Fruit fly (Drosophila melanogaster) whole organism, embryonic: ENCODE results near the gene CG46317.
A peak's percentile ranks its signal among the peaks of the same experiment; 100 is the strongest.

Source experiments
- CG11085 ChIP-seq: fragments of 200-800 bp; sonication (Bioruptor generic); IDR thresholded peaks from 2 replicates; pipeline ENCODE4 v1.3.6; 2022; ENCODE audit warnings: missing biosample characterization, missing genetic modification characterization
- CG13775 ChIP-seq: fragments of 200-800 bp; sonication (Bioruptor generic); optimal IDR thresholded peaks from 3 replicates; lab custom pipeline; 2017; ENCODE audit warnings: missing biosample characterization, mild to moderate bottlenecking, missing genetic modification characterization
- CG14965 ChIP-seq: fragments of 200-800 bp; sonication (Bioruptor generic); optimal IDR thresholded peaks from 2 replicates; lab custom pipeline; 2016; ENCODE audit warnings: missing biosample characterization, missing genetic modification characterization, borderline replicate concordance
- CG15479 ChIP-seq: fragments of 200-800 bp; sonication (Bioruptor generic); optimal IDR thresholded peaks from 3 replicates; lab custom pipeline; 2019; ENCODE audit warnings: missing biosample characterization, mild to moderate bottlenecking, missing genetic modification characterization, moderate library complexity
- CG16779 ChIP-seq: fragments of 200-800 bp; sonication (Bioruptor generic); IDR thresholded peaks from 2 replicates; pipeline ENCODE4 v1.3.6; 2022; ENCODE audit warnings: missing biosample characterization, missing genetic modification characterization
- CG17612 ChIP-seq: fragments of 200-800 bp; sonication (Bioruptor generic); IDR thresholded peaks from 2 replicates; pipeline ENCODE4 v1.3.6; 2022; ENCODE audit warnings: missing biosample characterization, missing genetic modification characterization
- CG1792 ChIP-seq: fragments of 200-800 bp; sonication (Bioruptor generic); optimal IDR thresholded peaks from 2 replicates; lab custom pipeline; 2016; ENCODE audit warnings: missing biosample characterization, missing genetic modification characterization
- CG2129 ChIP-seq: fragments of 200-800 bp; sonication (Bioruptor generic); IDR thresholded peaks from 2 replicates; pipeline ENCODE4 v1.3.6; 2022; ENCODE audit warnings: missing biosample characterization, missing genetic modification characterization; ENCODE audit not compliant: partially characterized antibody
- CG2199 ChIP-seq: fragments of 200-800 bp; sonication (Bioruptor generic); IDR thresholded peaks from 3 replicates; pipeline ENCODE4 v1.3.6; 2022; ENCODE audit warnings: missing biosample characterization, missing genetic modification characterization
- CG30431 ChIP-seq: fragments of 200-800 bp; sonication (Bioruptor generic); optimal IDR thresholded peaks from 2 replicates; lab custom pipeline; 2017; ENCODE audit warnings: missing biosample characterization, missing genetic modification characterization
- CG33213 ChIP-seq: fragments of 200-800 bp; sonication (Bioruptor generic); optimal IDR thresholded peaks from 3 replicates; lab custom pipeline; 2016; ENCODE audit warnings: missing biosample characterization, missing genetic modification characterization
- CG33557 ChIP-seq: fragments of 200-800 bp; sonication (Bioruptor generic); optimal IDR thresholded peaks from 2 replicates; lab custom pipeline; 2019; ENCODE audit warnings: missing biosample characterization, mild to moderate bottlenecking, missing genetic modification characterization, moderate library complexity
- CG5953 ChIP-seq: fragments of 200-800 bp; sonication (Bioruptor generic); IDR thresholded peaks from 2 replicates; pipeline ENCODE4 v1.3.6; 2022; ENCODE audit warnings: missing biosample characterization, missing genetic modification characterization
- CG6683 ChIP-seq: fragments of 200-800 bp; sonication (Bioruptor generic); optimal IDR thresholded peaks from 2 replicates; lab custom pipeline; 2017; ENCODE audit warnings: missing biosample characterization, mild to moderate bottlenecking, missing genetic modification characterization, missing genetic modification reagents
- CG6689 ChIP-seq: fragments of 200-800 bp; sonication (Bioruptor generic); IDR thresholded peaks from 2 replicates; pipeline ENCODE4 v1.3.6; 2022; ENCODE audit warnings: missing biosample characterization, missing genetic modification characterization
- CG7271 ChIP-seq: fragments of 200-800 bp; sonication (Bioruptor generic); optimal IDR thresholded peaks from 2 replicates; lab custom pipeline; 2018; ENCODE audit warnings: missing biosample characterization, mild to moderate bottlenecking, missing genetic modification characterization, moderate library complexity
- CG7372 ChIP-seq: fragments of 200-800 bp; sonication (Bioruptor generic); IDR thresholded peaks from 2 replicates; pipeline ENCODE4 v1.3.6; 2022; ENCODE audit warnings: missing biosample characterization, missing genetic modification characterization
- CG9215 ChIP-seq: fragments of 200-800 bp; sonication (Bioruptor generic); IDR thresholded peaks from 2 replicates; pipeline ENCODE4 v1.3.6; 2022; ENCODE audit warnings: missing biosample characterization, missing genetic modification characterization
- Camta ChIP-seq: fragments of 200-800 bp; sonication (Bioruptor generic); optimal IDR thresholded peaks from 2 replicates; lab custom pipeline; 2016; ENCODE audit warnings: missing biosample characterization, missing genetic modification characterization
- Dad ChIP-seq: fragments of 200-800 bp; sonication (Bioruptor generic); optimal IDR thresholded peaks from 3 replicates; lab custom pipeline; 2016; ENCODE audit warnings: missing biosample characterization, missing genetic modification characterization
- Deaf1 ChIP-seq: fragments of 200-800 bp; optimal IDR thresholded peaks from 3 replicates; lab custom pipeline; 2019; ENCODE audit warnings: missing biosample characterization, mild to moderate bottlenecking, missing genetic modification characterization, moderate library complexity
- Dp ChIP-seq: fragments of 200-800 bp; sonication (Bioruptor generic); optimal IDR thresholded peaks from 2 replicates; lab custom pipeline; 2018; ENCODE audit warnings: missing biosample characterization, mild to moderate bottlenecking, missing genetic modification characterization, moderate library complexity
- HHEX ChIP-seq: fragments of 200-800 bp; sonication (Bioruptor generic); optimal IDR thresholded peaks from 3 replicates; lab custom pipeline; 2017; ENCODE audit warnings: missing biosample characterization, mild to moderate bottlenecking, missing genetic modification characterization, missing genetic modification reagents
- HLHmδ ChIP-seq: fragments of 200-800 bp; sonication (Bioruptor generic); optimal IDR thresholded peaks from 2 replicates; lab custom pipeline; 2018; ENCODE audit warnings: missing biosample characterization, mild to moderate bottlenecking, missing genetic modification characterization, moderate library complexity
- Kr ChIP-seq: fragments of 200-800 bp; sonication (Bioruptor generic); optimal IDR thresholded peaks from 2 replicates; lab custom pipeline; 2017; ENCODE audit warnings: missing biosample characterization, mild to moderate bottlenecking, missing genetic modification characterization
- Oli ChIP-seq: fragments of 200-800 bp; sonication (Bioruptor generic); optimal IDR thresholded peaks from 2 replicates; lab custom pipeline; 2018; ENCODE audit warnings: missing biosample characterization, mild to moderate bottlenecking, missing genetic modification characterization, moderate library complexity
- Six4 ChIP-seq: fragments of 200-800 bp; sonication (Bioruptor generic); optimal IDR thresholded peaks from 2 replicates; lab custom pipeline; 2016; ENCODE audit warnings: missing biosample characterization, missing genetic modification characterization
- Stat92E ChIP-seq, 3 experiments: fragments of >200 bp in 2 of 3; fragments of 200-800 bp in 1 of 3; sonication (Bioruptor generic) in 1 of 3; optimal IDR thresholded peaks; 2 replicates each; lab custom pipeline; 2017 to 2019; ENCODE audit warnings: missing biosample characterization in 3 of 3, missing genetic modification characterization in 3 of 3, mild to moderate bottlenecking in 1 of 3, moderate library complexity in 1 of 3
- amos ChIP-seq: fragments of 200-800 bp; sonication (Bioruptor generic); IDR thresholded peaks from 2 replicates; pipeline ENCODE4 v1.3.6; 2022; ENCODE audit warnings: missing biosample characterization, missing genetic modification characterization; ENCODE audit not compliant: partially characterized antibody
- cg ChIP-seq: fragments of 200-800 bp; sonication (Bioruptor generic); optimal IDR thresholded peaks from 3 replicates; lab custom pipeline; 2019; ENCODE audit warnings: missing biosample characterization, mild to moderate bottlenecking, missing genetic modification characterization, moderate library complexity
- chif ChIP-seq, 2 experiments: fragments of 200-800 bp; sonication (Bioruptor generic); optimal IDR thresholded peaks; 3 replicates each; lab custom pipeline; 2016; ENCODE audit warnings: missing biosample characterization in 2 of 2, missing genetic modification characterization in 2 of 2
- chinmo ChIP-seq: fragments of 200-800 bp; sonication (Bioruptor generic); IDR thresholded peaks from 4 replicates; pipeline ENCODE4 v1.3.6; 2022; ENCODE audit warnings: missing biosample characterization, missing genetic modification characterization; ENCODE audit not compliant: partially characterized antibody
- chn ChIP-seq: fragments of 200-800 bp; sonication (Bioruptor generic); optimal IDR thresholded peaks from 2 replicates; lab custom pipeline; 2016; ENCODE audit warnings: missing biosample characterization, missing genetic modification characterization
- ci ChIP-seq: fragments of 200-800 bp; sonication (Bioruptor generic); IDR thresholded peaks from 3 replicates; pipeline ENCODE4 v1.3.6; 2022; ENCODE audit warnings: missing biosample characterization, missing genetic modification characterization
- crol ChIP-seq: fragments of 200-800 bp; sonication (Bioruptor generic); IDR thresholded peaks from 2 replicates; pipeline ENCODE4 v1.3.6; 2022; ENCODE audit warnings: missing biosample characterization, missing genetic modification characterization
- dmrt99B ChIP-seq: fragments of 200-800 bp; sonication (Bioruptor generic); optimal IDR thresholded peaks from 2 replicates; lab custom pipeline; 2018; ENCODE audit warnings: missing biosample characterization, mild to moderate bottlenecking, missing genetic modification characterization, moderate library complexity
- exex ChIP-seq: fragments of 200-800 bp; sonication (Bioruptor generic); optimal IDR thresholded peaks from 4 replicates; lab custom pipeline; 2018; ENCODE audit warnings: missing biosample characterization, mild to moderate bottlenecking, missing genetic modification characterization, moderate library complexity
- gcm ChIP-seq: fragments of 200-800 bp; sonication (Bioruptor generic); optimal IDR thresholded peaks from 2 replicates; lab custom pipeline; 2019; ENCODE audit warnings: missing biosample characterization, mild to moderate bottlenecking, missing genetic modification characterization, moderate library complexity
- gsb-n ChIP-seq: fragments of 200-800 bp; sonication (Bioruptor generic); optimal IDR thresholded peaks from 3 replicates; lab custom pipeline; 2018; ENCODE audit warnings: missing biosample characterization, mild to moderate bottlenecking, missing genetic modification characterization
- jigr1 ChIP-seq: fragments of 200-800 bp; sonication (Bioruptor generic); IDR thresholded peaks from 3 replicates; pipeline ENCODE4 v1.3.6; 2022; ENCODE audit warnings: missing biosample characterization, missing genetic modification characterization
- nerfin-1 ChIP-seq: fragments of 200-800 bp; sonication (Bioruptor generic); optimal IDR thresholded peaks from 3 replicates; lab custom pipeline; 2019; ENCODE audit warnings: missing biosample characterization, mild to moderate bottlenecking, missing genetic modification characterization, moderate library complexity
- nom ChIP-seq: fragments of 200-800 bp; sonication (Bioruptor generic); optimal IDR thresholded peaks from 2 replicates; lab custom pipeline; 2017; ENCODE audit warnings: missing biosample characterization, missing genetic modification characterization, mild to moderate bottlenecking, moderate library complexity, missing genetic modification reagents
- org-1 ChIP-seq: fragments of 200-800 bp; sonication (Bioruptor generic); optimal IDR thresholded peaks from 2 replicates; lab custom pipeline; 2017; ENCODE audit warnings: missing biosample characterization, missing genetic modification characterization
- phol ChIP-seq: fragments of 200-800 bp; sonication (Bioruptor generic); optimal IDR thresholded peaks from 3 replicates; lab custom pipeline; 2018; ENCODE audit warnings: missing biosample characterization, mild to moderate bottlenecking, missing genetic modification characterization, moderate library complexity
- pros ChIP-seq: fragments of 200-800 bp; sonication (Bioruptor generic); optimal IDR thresholded peaks from 3 replicates; lab custom pipeline; 2019; ENCODE audit warnings: missing biosample characterization, mild to moderate bottlenecking, missing genetic modification characterization, moderate library complexity
- so ChIP-seq: fragments of 200-800 bp; sonication (Bioruptor generic); IDR thresholded peaks from 3 replicates; pipeline ENCODE4 v1.3.6; 2022; ENCODE audit warnings: missing biosample characterization, missing genetic modification characterization
- ssp ChIP-seq: fragments of 200-800 bp; sonication (Bioruptor generic); IDR thresholded peaks from 2 replicates; pipeline ENCODE4 v1.3.6; 2022; ENCODE audit warnings: missing biosample characterization, missing genetic modification characterization
- tap ChIP-seq: fragments of 200-800 bp; optimal IDR thresholded peaks from 3 replicates; lab custom pipeline; 2019; ENCODE audit warnings: missing biosample characterization, mild to moderate bottlenecking, missing genetic modification characterization, moderate library complexity
- usp ChIP-seq: fragments of >200 bp; optimal IDR thresholded peaks from 2 replicates; lab custom pipeline; 2017; ENCODE audit warnings: missing biosample characterization, missing genetic modification characterization

The CG46317 gene

dm6 chrX:14218045-14218483 lies 43.0 kb upstream of the CG46317 start (continued):
- peak; percentile 91 for TF ChIP-seq phol (tag; lab: Kevin White, UChicago)
- TF ChIP-seq CG30431 (GFP tag; lab: Kevin White, UChicago): peak; percentile 70
- no peak for TF ChIP-seq amos (GFP tag; lab: Robert Waterston, UW)
- TF ChIP-seq exex: peak; percentile 43
- TF ChIP-seq CG1792: peak; percentile 49
- peak; percentile 13 for TF ChIP-seq CG33213 (GFP tag; lab: Kevin White, UChicago)
- TF ChIP-seq dmrt99B: peak; percentile 92
- peak; percentile 50; the same call in 1 of the 3 replicates for TF ChIP-seq CG2199 (GFP tag; lab: Robert Waterston, UW)
- TF ChIP-seq CG7271 (tag; lab: Kevin White, UChicago): peak; percentile 60

DNA sequence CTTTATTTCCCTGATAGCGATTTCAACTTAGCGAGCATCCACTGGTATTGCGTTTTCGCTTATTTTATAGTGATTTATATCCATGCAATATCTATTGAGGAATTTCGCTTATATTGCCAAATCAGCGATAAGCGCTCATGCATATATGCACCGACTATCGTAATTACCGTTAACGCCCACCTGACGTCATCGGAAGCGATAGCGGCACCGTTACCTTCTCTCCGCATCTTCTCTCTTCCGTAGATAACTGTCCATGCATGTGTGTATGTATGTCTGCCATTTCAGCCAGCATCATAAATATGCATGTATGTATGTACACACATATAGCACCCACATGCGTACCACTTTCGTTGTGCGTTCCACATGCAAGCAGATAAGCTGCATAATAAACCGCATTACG lies 39.8 kb upstream of the CG46317 start:
- TF ChIP-seq CG5953 (no peak), Six4 (no peak), Dad (no peak), so (GFP tag; lab: Robert Waterston, UW) (no peak), org-1 (GFP tag; lab: Kevin White, UChicago) (no peak), CG15479 (GFP tag; lab: Kevin White, UChicago) (peak; percentile 88), Stat92E (GFP tag; optimal IDR thresholded peaks at IDR 0.05; lab: Kevin White, UChicago) (no peak), gcm (peak; percentile 25), Kr (GFP tag; lab: Kevin White, UChicago) (no peak), Camta (no peak), ssp (GFP tag; lab: Robert Waterston, UW) (no peak), Oli (tag; lab: Kevin White, UChicago) (no peak), HHEX (no peak), cg (GFP tag; lab: Kevin White, UChicago) (peak; percentile 12), CG11085 (no peak), pros (peak; percentile 39), CG13775 (GFP tag; lab: Kevin White, UChicago) (no peak)

- TF ChIP-seq CG9215 (no peak), Dad (no peak), HLHmδ (GFP tag; lab: Kevin White, UChicago) (no peak), nerfin-1 (tag; lab: Kevin White, UChicago) (peak; percentile 77), CG30431 (GFP tag; lab: Kevin White, UChicago) (no peak), usp (GFP tag; lab: Kevin White, UChicago) (no peak), Dp (GFP tag; lab: Kevin White, UChicago) (no peak), chn (no peak), CG1792 (no peak), CG7372 (GFP tag; lab: Robert Waterston, UW) (no peak), CG14965 (GFP tag; lab: Kevin White, UChicago) (no peak), chif (GFP tag; optimal IDR thresholded peaks at IDR 0.05; lab: Kevin White, UChicago) (no peak), CG16779 (GFP tag; lab: Robert Waterston, UW) (no peak), Deaf1 (peak; percentile 91), chinmo (GFP tag; lab: Robert Waterston, UW) (0 out of 4 replicates have a peak, but pooled peaks have one; percentile 37), tap (tag; lab: Kevin White, UChicago) (no peak), CG33557 (GFP tag; lab: Kevin White, UChicago) (no peak), CG17612 (GFP tag; lab: Robert Waterston, UW) (no peak), exex (no peak), CG6683 (GFP tag; lab: Kevin White, UChicago) (no peak), gsb-n (tag; lab: Kevin White, UChicago) (no peak), jigr1 (GFP tag; lab: Robert Waterston, UW) (no peak), CG2129 (GFP tag; lab: Robert Waterston, UW) (no peak), nom (peak; percentile 38), ci (0 out of 3 replicates have a peak, but pooled peaks have one; percentile 25), CG6689 (GFP tag; lab: Robert Waterston, UW) (no peak), crol (GFP tag; lab: Robert Waterston, UW) (peak; percentile 94)
Observed at dm6 chrX:14221995-14222394, 39.0 kb upstream of the CG46317 start.
